Worm (Caenorhabditis elegans) whole organism, midembryonic: ENCODE measurements around the gene F10G7.5.

Source experiments
- flt-1 ChIP-seq: fragments of 200-800 bp; sonication (Bioruptor generic); IDR thresholded peaks from 2 replicates; pipeline ENCODE4 v1.3.6; 2022; ENCODE audit warnings: missing genetic modification characterization, missing compliant biosample characterization
- ref-1 ChIP-seq: fragments of 200-800 bp; sonication (Bioruptor generic); conservative IDR thresholded peaks from 2 replicates; pipeline ENCODE4 v1.3.6; 2022; ENCODE audit warnings: missing genetic modification reagents, missing genetic modification characterization, missing compliant biosample characterization
- tab-1 ChIP-seq: fragments of 200-800 bp; sonication (Bioruptor generic); IDR thresholded peaks from 2 replicates; pipeline ENCODE4 v1.3.6; 2022; ENCODE audit warnings: missing genetic modification characterization, missing compliant biosample characterization

ce11 chrII:4675481-4675880 lies 17.7 kb upstream of the F10G7.5 start, which contains the start of gene T05A7.3:
- no peak for TF ChIP-seq ref-1
- no peak for TF ChIP-seq flt-1
- TF ChIP-seq tab-1 (GFP tag; lab: Robert Waterston, UW) = no peak
